Fruit fly (Drosophila melanogaster) whole organism, embryonic: ENCODE results near the gene CG9717.

Source experiments
- BtbVII ChIP-seq: fragments of 200-800 bp; sonication (Bioruptor generic); optimal IDR thresholded peaks from 3 replicates; lab custom pipeline; 2017; ENCODE audit warnings: missing biosample characterization, mild to moderate bottlenecking, missing genetic modification characterization
- CG17802 ChIP-seq: fragments of 200-800 bp; sonication (Bioruptor generic); optimal IDR thresholded peaks from 2 replicates; lab custom pipeline; 2018; ENCODE audit warnings: missing biosample characterization, mild to moderate bottlenecking, missing genetic modification characterization, moderate library complexity
- Dref ChIP-seq: fragments of 200-800 bp; sonication (Bioruptor generic); IDR thresholded peaks from 2 replicates; pipeline ENCODE4 v1.3.6; 2022; ENCODE audit warnings: missing biosample characterization, missing genetic modification characterization
- Six4 ChIP-seq: fragments of 200-800 bp; sonication (Bioruptor generic); optimal IDR thresholded peaks from 2 replicates; lab custom pipeline; 2016; ENCODE audit warnings: missing biosample characterization, missing genetic modification characterization
- Xrp1 ChIP-seq: fragments of 200-800 bp; sonication (Bioruptor generic); IDR thresholded peaks from 2 replicates; pipeline ENCODE4 v1.3.6; 2022; ENCODE audit warnings: missing biosample characterization, missing genetic modification characterization
- corto ChIP-seq: fragments of 200-800 bp; sonication (Bioruptor generic); optimal IDR thresholded peaks from 2 replicates; lab custom pipeline; 2016; ENCODE audit warnings: missing biosample characterization, mild to moderate bottlenecking, missing genetic modification characterization, moderate library complexity
- fru ChIP-seq: fragments of >200 bp; optimal IDR thresholded peaks from 2 replicates; lab custom pipeline; 2017
- insv ChIP-seq, 2 experiments: fragments of 200-800 bp; sonication (Bioruptor generic); optimal IDR thresholded peaks; 3 replicates each; lab custom pipeline; 2016 to 2018; ENCODE audit warnings: missing biosample characterization in 2 of 2, missing genetic modification characterization in 2 of 2
- odd ChIP-seq: fragments of 200-800 bp; sonication (Bioruptor generic); optimal IDR thresholded peaks from 2 replicates; lab custom pipeline; 2017; ENCODE audit warnings: missing biosample characterization, mild to moderate bottlenecking, missing genetic modification characterization
- pnt ChIP-seq: fragments of 200-800 bp; sonication (Bioruptor generic); optimal IDR thresholded peaks from 3 replicates; lab custom pipeline; 2016; ENCODE audit warnings: missing biosample characterization, missing genetic modification characterization

DNA sequence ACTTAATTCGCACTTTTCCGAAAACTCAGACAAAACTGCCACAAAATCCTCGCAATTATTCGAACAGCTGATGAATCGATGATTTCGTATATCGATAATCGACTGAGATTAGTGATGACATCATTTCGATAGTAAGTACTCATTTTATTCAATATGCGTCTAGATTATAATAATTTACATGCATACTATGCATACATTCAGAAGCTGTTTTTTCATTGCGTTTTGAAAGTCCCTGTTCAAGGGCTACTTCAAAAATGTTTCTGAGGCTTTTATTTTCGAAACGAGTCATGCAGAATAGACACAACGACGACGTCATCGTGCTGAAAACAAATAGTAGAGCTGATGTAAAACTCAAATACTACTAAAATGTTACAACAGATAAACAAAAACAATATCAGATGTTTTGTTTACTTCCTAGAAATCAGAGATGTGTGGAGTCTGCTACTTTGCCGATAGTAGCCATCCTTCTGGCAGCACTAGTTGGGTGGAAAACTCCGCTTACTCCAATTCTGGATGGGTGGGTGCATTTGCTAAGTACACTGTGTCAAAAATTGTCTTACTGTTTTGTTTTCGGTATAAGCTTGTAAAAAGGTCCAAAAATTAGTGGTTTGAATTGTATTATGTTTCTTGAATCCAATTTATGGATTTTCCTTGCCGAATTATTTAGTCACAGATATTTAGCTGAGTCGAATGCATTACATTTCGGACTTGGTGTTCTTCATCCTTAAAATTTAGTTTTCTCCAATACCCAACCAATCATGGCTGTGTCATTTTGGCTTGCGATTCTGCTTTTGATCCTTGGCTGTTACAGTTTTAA is 14.5 kb upstream of the CG9717 start, which contains the start of the genes CG2246 and CG31021:
- TF ChIP-seq corto (GFP tag; lab: Kevin White, UChicago) (peak; percentile 4), fru (lab: Kevin White, UChicago) (no peak), Six4 (GFP tag; lab: Kevin White, UChicago) (peak; percentile 21), Dref (GFP tag; lab: Robert Waterston, UW) (peak; percentile 63), CG17802 (tag; lab: Kevin White, UChicago) (no peak), pnt (peak; percentile 66), Xrp1 (GFP tag; lab: Robert Waterston, UW) (no peak), odd (GFP tag; lab: Kevin White, UChicago) (no peak), BtbVII (GFP tag; lab: Kevin White, UChicago) (no peak), insv (GFP tag; optimal IDR thresholded peaks at IDR 0.05; lab: Kevin White, UChicago) (peak in 1 of 2 experiments; percentile 33)
